Fruit fly (Drosophila melanogaster) whole organism, wandering third instar larva: Measurements from ENCODE around the gene nkt.
A peak's percentile ranks its signal among the peaks of the same experiment; 100 is the strongest.

ENCODE experiments used
- Abd-B ChIP-seq: fragments of >200 bp; optimal IDR thresholded peaks from 2 replicates; lab custom pipeline; 2017; ENCODE audit warnings: missing biosample characterization, missing genetic modification characterization
- CG32264 ChIP-seq: fragments of 200-800 bp; sonication (Bioruptor generic); optimal IDR thresholded peaks from 2 replicates; lab custom pipeline; 2016; ENCODE audit warnings: missing biosample characterization, missing genetic modification characterization
- CG9705 ChIP-seq: fragments of 200-800 bp; sonication (Bioruptor generic); optimal IDR thresholded peaks from 2 replicates; lab custom pipeline; 2018; ENCODE audit warnings: missing biosample characterization, mild to moderate bottlenecking, missing genetic modification characterization
- CrebA ChIP-seq: fragments of 200-800 bp; sonication (Bioruptor generic); optimal IDR thresholded peaks from 2 replicates; lab custom pipeline; 2016; ENCODE audit warnings: missing biosample characterization, mild to moderate bottlenecking, missing genetic modification characterization, borderline replicate concordance
- Dfd ChIP-seq: fragments of >200 bp; optimal IDR thresholded peaks from 2 replicates; lab custom pipeline; 2017; ENCODE audit warnings: missing biosample characterization, missing genetic modification characterization
- Dif ChIP-seq: fragments of 200-275, 200-300 bp; sonication (Bioruptor generic); optimal IDR thresholded peaks from 2 replicates; lab custom pipeline; 2018; ENCODE audit warnings: missing biosample characterization, missing genetic modification characterization; ENCODE audit not compliant: partially characterized antibody
- GATAd ChIP-seq: sonication (Bioruptor generic); optimal IDR thresholded peaks from 2 replicates; lab custom pipeline; 2016; ENCODE audit warnings: missing biosample characterization, missing genetic modification characterization
- HLH106 ChIP-seq: fragments of 200-800 bp; optimal IDR thresholded peaks from 3 replicates; lab custom pipeline; 2019; ENCODE audit warnings: missing biosample characterization, mild to moderate bottlenecking, missing genetic modification characterization, moderate library complexity
- Hnf4 ChIP-seq: fragments of 200-800 bp; sonication (Bioruptor generic); optimal IDR thresholded peaks from 2 replicates; lab custom pipeline; 2016; ENCODE audit warnings: missing biosample characterization, mild to moderate bottlenecking, missing genetic modification characterization
- Hr78 ChIP-seq: fragments of >200 bp; optimal IDR thresholded peaks from 2 replicates; lab custom pipeline; 2017; ENCODE audit warnings: missing biosample characterization, missing genetic modification characterization
- Hr83 ChIP-seq: fragments of 200-300 bp; sonication (Bioruptor generic); optimal IDR thresholded peaks from 2 replicates; lab custom pipeline; 2016; ENCODE audit warnings: missing biosample characterization, mild to moderate bottlenecking, missing genetic modification characterization, moderate library complexity; ENCODE audit not compliant: poor library complexity, severe bottlenecking
- Jra ChIP-seq: sonication (Bioruptor generic); optimal IDR thresholded peaks from 2 replicates; lab custom pipeline; 2016; ENCODE audit warnings: missing biosample characterization, missing genetic modification characterization
- Mio ChIP-seq: sonication (Bioruptor generic); optimal IDR thresholded peaks from 2 replicates; lab custom pipeline; 2016; ENCODE audit warnings: missing biosample characterization, missing genetic modification characterization
- Myc ChIP-seq: fragments of >200 bp; optimal IDR thresholded peaks from 2 replicates; lab custom pipeline; 2017
- N ChIP-seq: fragments of >200 bp; optimal IDR thresholded peaks from 2 replicates; lab custom pipeline; 2018; ENCODE audit warnings: missing biosample characterization, missing external identifiers, missing genetic modification characterization
- OdsH ChIP-seq: fragments of 200-800 bp; sonication (Bioruptor generic); optimal IDR thresholded peaks from 2 replicates; lab custom pipeline; 2016; ENCODE audit warnings: missing biosample characterization, mild to moderate bottlenecking, missing genetic modification characterization
- Rel ChIP-seq, 2 experiments: fragments of 200-800 bp; sonication (Bioruptor generic) in 1 of 2; optimal IDR thresholded peaks; 2 replicates in 1 of 2; 3 replicates in 1 of 2; lab custom pipeline; 2016 to 2019; ENCODE audit warnings: mild to moderate bottlenecking in 2 of 2, missing biosample characterization in 2 of 2, missing genetic modification characterization in 2 of 2, moderate library complexity in 1 of 2
- Sp1 ChIP-seq: fragments of 200-800 bp; sonication (Bioruptor generic); optimal IDR thresholded peaks from 3 replicates; lab custom pipeline; 2019; ENCODE audit warnings: missing biosample characterization, mild to moderate bottlenecking, missing genetic modification characterization, moderate library complexity
- Vsx2 ChIP-seq: fragments of 200-300, 225-300 bp; sonication (Bioruptor generic); optimal IDR thresholded peaks from 2 replicates; lab custom pipeline; 2018; ENCODE audit warnings: missing biosample characterization, missing genetic modification characterization; ENCODE audit not compliant: partially characterized antibody
- br ChIP-seq: fragments of 200-800 bp; sonication (Bioruptor generic); optimal IDR thresholded peaks from 2 replicates; lab custom pipeline; 2016; ENCODE audit warnings: missing biosample characterization, missing genetic modification characterization
- brk ChIP-seq: fragments of 200-800 bp; sonication (Bioruptor generic); optimal IDR thresholded peaks from 2 replicates; lab custom pipeline; 2016; ENCODE audit warnings: missing biosample characterization, mild to moderate bottlenecking, missing genetic modification characterization
- dl ChIP-seq, 2 experiments: fragments of 175-275, 200-275 bp in 1 of 2; fragments of 200-275 bp in 1 of 2; sonication (Bioruptor generic); optimal IDR thresholded peaks; lab custom pipeline; 2018; ENCODE audit warnings: mild to moderate bottlenecking in 2 of 2, missing biosample characterization in 2 of 2, missing genetic modification characterization in 2 of 2, moderate library complexity in 2 of 2; ENCODE audit not compliant: partially characterized antibody in 2 of 2, insufficient read depth in 1 of 2
- dmrt93B ChIP-seq: fragments of 200-800 bp; sonication (Bioruptor generic); optimal IDR thresholded peaks from 2 replicates; lab custom pipeline; 2018; ENCODE audit warnings: missing biosample characterization, mild to moderate bottlenecking, missing genetic modification characterization
- dsf ChIP-seq: sonication (Bioruptor generic); optimal IDR thresholded peaks from 2 replicates; lab custom pipeline; 2016; ENCODE audit warnings: missing biosample characterization, missing genetic modification characterization, borderline replicate concordance
- ey ChIP-seq: fragments of 200-800 bp; sonication (Bioruptor generic); optimal IDR thresholded peaks from 2 replicates; lab custom pipeline; 2016; ENCODE audit warnings: missing biosample characterization, missing genetic modification characterization
- foxo ChIP-seq, 2 experiments: fragments of 200-800 bp; sonication (Bioruptor generic); optimal IDR thresholded peaks; 2 replicates in 1 of 2; 3 replicates in 1 of 2; lab custom pipeline; 2016 to 2017; ENCODE audit warnings: missing biosample characterization in 2 of 2, missing genetic modification characterization in 2 of 2
- fru ChIP-seq: fragments of 200-800 bp; sonication (Bioruptor generic); optimal IDR thresholded peaks from 3 replicates; lab custom pipeline; 2016; ENCODE audit warnings: missing biosample characterization, mild to moderate bottlenecking, missing genetic modification characterization
- h ChIP-seq: fragments of 200-800 bp; sonication (Bioruptor generic); optimal IDR thresholded peaks from 3 replicates; lab custom pipeline; 2016; ENCODE audit warnings: missing biosample characterization, mild to moderate bottlenecking, missing genetic modification characterization
- jim ChIP-seq: fragments of 175-275, 200-325 bp; sonication (Bioruptor generic); optimal IDR thresholded peaks from 2 replicates; lab custom pipeline; 2016; ENCODE audit warnings: missing biosample characterization, mild to moderate bottlenecking, missing genetic modification characterization
- pan ChIP-seq: fragments of >200 bp; optimal IDR thresholded peaks from 2 replicates; lab custom pipeline; 2017
- psq ChIP-seq: fragments of 200-800 bp; sonication (Bioruptor generic); optimal IDR thresholded peaks from 3 replicates; lab custom pipeline; 2017; ENCODE audit warnings: missing biosample characterization, mild to moderate bottlenecking, missing genetic modification characterization, moderate library complexity
- rgr ChIP-seq: fragments of 200-800 bp; sonication (Bioruptor generic); optimal IDR thresholded peaks from 3 replicates; lab custom pipeline; 2016; ENCODE audit warnings: missing biosample characterization, mild to moderate bottlenecking, missing genetic modification characterization
- sage ChIP-seq: fragments of 200-800 bp; sonication (Bioruptor generic); optimal IDR thresholded peaks from 2 replicates; lab custom pipeline; 2016; ENCODE audit warnings: missing biosample characterization, mild to moderate bottlenecking, missing genetic modification characterization
- sv ChIP-seq: fragments of 200-800 bp; sonication (Bioruptor generic); optimal IDR thresholded peaks from 3 replicates; lab custom pipeline; 2016; ENCODE audit warnings: missing biosample characterization, missing genetic modification characterization
- tai ChIP-seq: sonication (Bioruptor generic); optimal IDR thresholded peaks from 2 replicates; lab custom pipeline; 2016; ENCODE audit warnings: missing biosample characterization, missing genetic modification characterization
- usp ChIP-seq: fragments of >200 bp; optimal IDR thresholded peaks from 2 replicates; lab custom pipeline; 2017; ENCODE audit warnings: missing biosample characterization, missing genetic modification characterization
- woc ChIP-seq: sonication (Bioruptor generic); optimal IDR thresholded peaks from 2 replicates; lab custom pipeline; 2016; ENCODE audit warnings: missing biosample characterization, mild to moderate bottlenecking, missing genetic modification characterization

nkt gene

dm6 chr3L:11214406-11215243, 13.5 kb downstream of the nkt start, which contains the start of gene CG42671:
CG42671 (plus strand) TSS chr3L:11214505.
- TF ChIP-seq Vsx2 (GFP tag; lab: Kevin White, UChicago) (peak; percentile 97), pan (lab: Kevin White, UChicago) (no peak), brk (GFP tag; lab: Kevin White, UChicago) (no peak), Dif (GFP tag; lab: Kevin White, UChicago) (peak; percentile 27), Rel (GFP tag; optimal IDR thresholded peaks at IDR 0.05; lab: Kevin White, UChicago) (no peak), Rel (tag; optimal IDR thresholded peaks at IDR 0.05; lab: Kevin White, UChicago) (peak; percentile 9), dmrt93B (GFP tag; lab: Kevin White, UChicago) (no peak), dl (GFP tag; optimal IDR thresholded peaks at IDR 0.05; lab: Kevin White, UChicago; ENCODE audit: insufficient read depth in 1 of 2, partially characterized antibody in 2 of 2) (peak in 1 of 2 experiments; percentile 8), Myc (lab: Kevin White, UChicago) (no peak), ey (no peak)
- TF ChIP-seq, all 38 proteins: peak for 4

dm6 chr3L:11215244-11216121, 14.3 kb downstream of the nkt start:
- TF ChIP-seq CG9705 (GFP tag; lab: Kevin White, UChicago) (peak; percentile 53), CG32264 (GFP tag; lab: Kevin White, UChicago) (peak; percentile 92), Dif (GFP tag; lab: Kevin White, UChicago) (peak; percentile 83), Myc (lab: Kevin White, UChicago) (peak; percentile 100), pan (lab: Kevin White, UChicago) (no peak), Hr78 (GFP tag; lab: Kevin White, UChicago) (no peak), OdsH (GFP tag; lab: Kevin White, UChicago) (peak; percentile 92), CrebA (GFP tag; lab: Kevin White, UChicago) (no peak), Hnf4 (GFP tag; lab: Kevin White, UChicago) (peak; percentile 94), br (GFP tag; lab: Kevin White, UChicago) (peak; percentile 96), psq (GFP tag; lab: Kevin White, UChicago) (peak; percentile 87), Hr83 (GFP tag; lab: Kevin White, UChicago) (peak; percentile 90), foxo (GFP tag; optimal IDR thresholded peaks at IDR 0.05; lab: Kevin White, UChicago) (peak; percentile 89 to 97), GATAd (GFP tag; lab: Kevin White, UChicago) (no peak), sv (GFP tag; lab: Kevin White, UChicago) (peak; percentile 89), jim (GFP tag; lab: Kevin White, UChicago) (peak; percentile 52), dl (GFP tag; optimal IDR thresholded peaks at IDR 0.05; lab: Kevin White, UChicago; ENCODE audit: insufficient read depth in 1 of 2, partially characterized antibody in 2 of 2) (peak in 1 of 2 experiments; percentile 63), N (GFP tag; lab: Kevin White, UChicago) (no peak), Dfd (GFP tag; lab: Kevin White, UChicago) (no peak), h (GFP tag; lab: Kevin White, UChicago) (peak; percentile 96), usp (no peak), Sp1 (peak; percentile 80), Jra (GFP tag; lab: Kevin White, UChicago) (peak; percentile 84), Abd-B (GFP tag; lab: Kevin White, UChicago) (no peak), fru (peak; percentile 95), ey (peak; percentile 96), Vsx2 (GFP tag; lab: Kevin White, UChicago) (peak; percentile 88), HLH106 (tag; lab: Kevin White, UChicago) (peak; percentile 92), brk (GFP tag; lab: Kevin White, UChicago) (peak; percentile 78), woc (GFP tag; lab: Kevin White, UChicago) (peak; percentile 93), rgr (GFP tag; lab: Kevin White, UChicago) (peak; percentile 97), sage (GFP tag; lab: Kevin White, UChicago) (peak; percentile 88), Rel (GFP tag; optimal IDR thresholded peaks at IDR 0.05; lab: Kevin White, UChicago) (peak; percentile 90), Rel (tag; optimal IDR thresholded peaks at IDR 0.05; lab: Kevin White, UChicago) (peak; percentile 45), Mio (GFP tag; lab: Kevin White, UChicago) (peak; percentile 76), dsf (GFP tag; lab: Kevin White, UChicago) (peak; percentile 68), dmrt93B (GFP tag; lab: Kevin White, UChicago) (peak; percentile 83), tai (GFP tag; lab: Kevin White, UChicago) (no peak)
